Fruit fly (Drosophila melanogaster) whole organism, pupa: Measurements from ENCODE around the gene ed.

Experiments used
- CG10348 ChIP-seq: fragments of 200-800 bp; sonication (Bioruptor generic); IDR thresholded peaks from 2 replicates; pipeline ENCODE4 v1.3.6; 2022; ENCODE audit warnings: missing biosample characterization, missing genetic modification characterization
- CG32121 ChIP-seq: fragments of 200-800 bp; sonication (Bioruptor generic); IDR thresholded peaks from 2 replicates; pipeline ENCODE4 v1.3.6; 2022; ENCODE audit warnings: missing biosample characterization, missing genetic modification characterization
- CG34367 ChIP-seq: fragments of 200-800 bp; sonication (Bioruptor generic); optimal IDR thresholded peaks from 2 replicates; lab custom pipeline; 2018; ENCODE audit warnings: missing biosample characterization, mild to moderate bottlenecking, missing genetic modification characterization
- CG8159 ChIP-seq: fragments of 200-800 bp; sonication (Bioruptor generic); optimal IDR thresholded peaks from 3 replicates; lab custom pipeline; 2018; ENCODE audit warnings: missing biosample characterization, mild to moderate bottlenecking, missing genetic modification characterization, moderate library complexity
- CG9948 ChIP-seq: fragments of 200-800 bp; sonication (Bioruptor generic); optimal IDR thresholded peaks from 2 replicates; lab custom pipeline; 2018; ENCODE audit warnings: missing biosample characterization, mild to moderate bottlenecking, missing genetic modification characterization, moderate library complexity
- EcR ChIP-seq: fragments of 200-800 bp; sonication (Bioruptor generic); optimal IDR thresholded peaks from 3 replicates; lab custom pipeline; 2019; ENCODE audit warnings: missing biosample characterization, missing genetic modification characterization, mild to moderate bottlenecking, moderate library complexity, missing genetic modification reagents
- Ets98B ChIP-seq: fragments of 200-800 bp; sonication (Bioruptor generic); IDR thresholded peaks from 2 replicates; pipeline ENCODE4 v1.3.6; 2022; ENCODE audit warnings: missing biosample characterization, missing genetic modification characterization
- Pif1B ChIP-seq: fragments of 200-800 bp; sonication (Bioruptor generic); optimal IDR thresholded peaks from 3 replicates; lab custom pipeline; 2016; ENCODE audit warnings: missing biosample characterization, missing genetic modification characterization
- fd96Ca ChIP-seq: fragments of 200-800 bp; sonication (Bioruptor generic); IDR thresholded peaks from 3 replicates; pipeline ENCODE4 v1.3.6; 2022; ENCODE audit warnings: missing biosample characterization, missing genetic modification characterization
- gl ChIP-seq: fragments of 200-800 bp; sonication (Bioruptor generic); optimal IDR thresholded peaks from 2 replicates; lab custom pipeline; 2018; ENCODE audit warnings: missing biosample characterization, mild to moderate bottlenecking, missing genetic modification characterization

DNA sequence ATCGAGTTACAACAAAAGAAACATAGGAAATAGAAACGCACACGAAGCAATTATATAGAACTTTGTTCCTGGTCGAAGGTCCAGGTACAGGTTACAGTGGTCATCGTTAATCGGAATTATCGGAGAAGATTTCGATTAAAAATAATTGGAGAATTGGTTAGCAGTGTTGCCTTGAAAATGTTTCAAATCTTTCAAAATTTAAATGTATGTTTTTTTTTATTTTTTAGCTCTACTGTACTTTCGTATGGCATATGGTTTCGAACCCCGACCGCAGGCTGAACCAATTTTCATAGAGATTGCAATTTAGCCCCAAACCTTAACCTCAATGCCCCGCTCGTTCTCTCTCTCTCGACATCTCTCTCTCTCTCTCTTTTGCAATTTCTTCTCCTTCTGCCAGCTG, 3.2 kb upstream of the ed start:
- TF ChIP-seq CG10348: no peak
- TF ChIP-seq gl (tag; lab: Kevin White, UChicago): peak; percentile 24
- peak; percentile 49 for TF ChIP-seq CG8159
- no peak for TF ChIP-seq CG32121 (GFP tag; lab: Robert Waterston, UW)
- peak; percentile 53 for TF ChIP-seq CG34367
- peak; percentile 69 for TF ChIP-seq EcR (GFP tag; lab: Kevin White, UChicago)
- peak; percentile 66 for TF ChIP-seq fd96Ca (GFP tag; lab: Robert Waterston, UW)
- peak; percentile 16 for TF ChIP-seq Ets98B
- TF ChIP-seq CG9948: peak; percentile 68
- TF ChIP-seq Pif1B (GFP tag; lab: Kevin White, UChicago): peak; percentile 7
